Fruit fly (Drosophila melanogaster) whole organism, embryonic: ENCODE results near the gene Sec61alpha.
A peak's percentile ranks its signal among the peaks of the same experiment; 100 is the strongest.

Experiments
- CG10366 ChIP-seq: fragments of 200-800 bp; sonication (Bioruptor generic); IDR thresholded peaks from 2 replicates; pipeline ENCODE4 v1.3.6; 2022; ENCODE audit warnings: missing biosample characterization, missing genetic modification characterization
- CG10462 ChIP-seq: fragments of 200-800 bp; sonication (Bioruptor generic); optimal IDR thresholded peaks from 2 replicates; lab custom pipeline; 2016; ENCODE audit warnings: missing biosample characterization, missing genetic modification characterization
- CG11456 ChIP-seq: fragments of 200-800 bp; sonication (Bioruptor generic); IDR thresholded peaks from 3 replicates; pipeline ENCODE4 v1.3.6; 2022; ENCODE audit warnings: missing biosample characterization, missing genetic modification characterization
- CG12071 ChIP-seq: fragments of 200-800 bp; sonication (Bioruptor generic); optimal IDR thresholded peaks from 3 replicates; lab custom pipeline; 2018; ENCODE audit warnings: missing biosample characterization, mild to moderate bottlenecking, missing genetic modification characterization
- CG14710 ChIP-seq: fragments of 200-800 bp; sonication (Bioruptor generic); optimal IDR thresholded peaks from 3 replicates; lab custom pipeline; 2019; ENCODE audit warnings: missing biosample characterization, mild to moderate bottlenecking, missing genetic modification characterization, moderate library complexity
- CG15011 ChIP-seq: fragments of 200-800 bp; sonication (Bioruptor generic); optimal IDR thresholded peaks from 3 replicates; lab custom pipeline; 2018; ENCODE audit warnings: missing biosample characterization, mild to moderate bottlenecking, missing genetic modification characterization
- CG1647 ChIP-seq: fragments of 200-800 bp; sonication (Bioruptor generic); optimal IDR thresholded peaks from 3 replicates; lab custom pipeline; 2016; ENCODE audit warnings: missing biosample characterization, missing genetic modification characterization
- CG16813 ChIP-seq: fragments of 200-800 bp; sonication (Bioruptor generic); IDR thresholded peaks from 3 replicates; pipeline ENCODE4 v1.3.6; 2022; ENCODE audit warnings: missing biosample characterization, missing genetic modification characterization; ENCODE audit not compliant: partially characterized antibody
- CG2116 ChIP-seq: fragments of 200-800 bp; sonication (Bioruptor generic); optimal IDR thresholded peaks from 3 replicates; lab custom pipeline; 2018; ENCODE audit warnings: missing biosample characterization, mild to moderate bottlenecking, missing genetic modification characterization
- CG2129 ChIP-seq: fragments of 200-800 bp; sonication (Bioruptor generic); IDR thresholded peaks from 2 replicates; pipeline ENCODE4 v1.3.6; 2022; ENCODE audit warnings: missing biosample characterization, missing genetic modification characterization; ENCODE audit not compliant: partially characterized antibody
- CG3065 ChIP-seq: fragments of 200-800 bp; sonication (Bioruptor generic); optimal IDR thresholded peaks from 2 replicates; lab custom pipeline; 2016; ENCODE audit warnings: missing biosample characterization, missing genetic modification characterization
- CG31224 ChIP-seq: fragments of 200-800 bp; sonication (Bioruptor generic); IDR thresholded peaks from 2 replicates; pipeline ENCODE4 v1.3.6; 2022; ENCODE audit warnings: missing biosample characterization, missing genetic modification characterization
- CG31441 ChIP-seq: fragments of 200-800 bp; sonication (Bioruptor generic); IDR thresholded peaks from 2 replicates; pipeline ENCODE4 v1.3.6; 2022; ENCODE audit warnings: missing biosample characterization, missing genetic modification characterization
- CG32767 ChIP-seq: fragments of 200-800 bp; sonication (Bioruptor generic); IDR thresholded peaks from 2 replicates; pipeline ENCODE4 v1.3.6; 2022; ENCODE audit warnings: missing biosample characterization, missing genetic modification characterization
- CG4404 ChIP-seq: fragments of 200-800 bp; sonication (Bioruptor generic); IDR thresholded peaks from 2 replicates; pipeline ENCODE4 v1.3.6; 2022; ENCODE audit warnings: missing biosample characterization, missing genetic modification characterization
- CG4617 ChIP-seq: fragments of 200-800 bp; sonication (Bioruptor generic); optimal IDR thresholded peaks from 3 replicates; lab custom pipeline; 2016; ENCODE audit warnings: missing biosample characterization, missing genetic modification characterization, borderline replicate concordance
- CG5953 ChIP-seq: fragments of 200-800 bp; sonication (Bioruptor generic); IDR thresholded peaks from 2 replicates; pipeline ENCODE4 v1.3.6; 2022; ENCODE audit warnings: missing biosample characterization, missing genetic modification characterization
- CG6654 ChIP-seq: fragments of 200-800 bp; sonication (Bioruptor generic); optimal IDR thresholded peaks from 2 replicates; lab custom pipeline; 2017; ENCODE audit warnings: missing biosample characterization, mild to moderate bottlenecking, missing genetic modification characterization
- CG8281 ChIP-seq: fragments of 200-800 bp; sonication (Bioruptor generic); optimal IDR thresholded peaks from 2 replicates; lab custom pipeline; 2018; ENCODE audit warnings: missing biosample characterization, mild to moderate bottlenecking, missing genetic modification characterization, moderate library complexity
- CG8765 ChIP-seq: fragments of 200-800 bp; sonication (Bioruptor generic); IDR thresholded peaks from 2 replicates; pipeline ENCODE4 v1.3.6; 2022; ENCODE audit warnings: missing biosample characterization, missing genetic modification characterization
- CG8944 ChIP-seq: fragments of 200-800 bp; sonication (Bioruptor generic); optimal IDR thresholded peaks from 3 replicates; lab custom pipeline; 2016; ENCODE audit warnings: missing biosample characterization, missing genetic modification characterization
- Dek ChIP-seq: fragments of 200-800 bp; sonication (Bioruptor generic); optimal IDR thresholded peaks from 3 replicates; lab custom pipeline; 2019; ENCODE audit warnings: missing biosample characterization, mild to moderate bottlenecking, missing genetic modification characterization, moderate library complexity
- Kr ChIP-seq: fragments of 200-800 bp; sonication (Bioruptor generic); optimal IDR thresholded peaks from 2 replicates; lab custom pipeline; 2017; ENCODE audit warnings: missing biosample characterization, mild to moderate bottlenecking, missing genetic modification characterization
- Spps ChIP-seq: fragments of 200-800 bp; sonication (Bioruptor generic); optimal IDR thresholded peaks from 2 replicates; lab custom pipeline; 2018; ENCODE audit warnings: missing biosample characterization, mild to moderate bottlenecking, missing genetic modification characterization
- Ssrp ChIP-seq: fragments of 200-800 bp; sonication (Bioruptor generic); optimal IDR thresholded peaks from 2 replicates; lab custom pipeline; 2018; ENCODE audit warnings: missing biosample characterization, mild to moderate bottlenecking, missing genetic modification characterization, moderate library complexity
- Xrp1 ChIP-seq: fragments of 200-800 bp; sonication (Bioruptor generic); IDR thresholded peaks from 2 replicates; pipeline ENCODE4 v1.3.6; 2022; ENCODE audit warnings: missing biosample characterization, missing genetic modification characterization
- cad ChIP-seq: fragments of >200 bp; optimal IDR thresholded peaks from 2 replicates; lab custom pipeline; 2017; ENCODE audit warnings: missing biosample characterization, missing genetic modification characterization
- chm ChIP-seq: fragments of 200-800 bp; sonication (Bioruptor generic); IDR thresholded peaks from 2 replicates; pipeline ENCODE4 v1.3.6; 2022; ENCODE audit warnings: missing biosample characterization, missing genetic modification characterization
- crol ChIP-seq: fragments of 200-800 bp; sonication (Bioruptor generic); IDR thresholded peaks from 2 replicates; pipeline ENCODE4 v1.3.6; 2022; ENCODE audit warnings: missing biosample characterization, missing genetic modification characterization
- ewg ChIP-seq: fragments of 200-800 bp; sonication (Bioruptor generic); optimal IDR thresholded peaks from 3 replicates; lab custom pipeline; 2017; ENCODE audit warnings: mild to moderate bottlenecking, missing biosample characterization, missing genetic modification reagents, missing genetic modification characterization
- fd3F ChIP-seq: fragments of 200-800 bp; sonication (Bioruptor generic); optimal IDR thresholded peaks from 2 replicates; lab custom pipeline; 2018; ENCODE audit warnings: missing biosample characterization, mild to moderate bottlenecking, missing genetic modification characterization, moderate library complexity
- fru ChIP-seq: fragments of >200 bp; optimal IDR thresholded peaks from 2 replicates; lab custom pipeline; 2017
- gcm2 ChIP-seq: fragments of 200-800 bp; sonication (Bioruptor generic); optimal IDR thresholded peaks from 2 replicates; lab custom pipeline; 2016; ENCODE audit warnings: missing biosample characterization, missing genetic modification characterization
- gro ChIP-seq: fragments of 200-800 bp; sonication (Bioruptor generic); optimal IDR thresholded peaks from 2 replicates; lab custom pipeline; 2016; ENCODE audit warnings: missing biosample characterization, missing genetic modification characterization
- her ChIP-seq: fragments of 200-800 bp; sonication (Bioruptor generic); optimal IDR thresholded peaks from 2 replicates; lab custom pipeline; 2016; ENCODE audit warnings: missing biosample characterization, missing genetic modification characterization
- hkb ChIP-seq, 2 experiments: fragments of 200-800 bp in 1 of 2; fragments of >200 bp in 1 of 2; sonication (Bioruptor generic) in 1 of 2; IDR thresholded peaks in 1 of 2; optimal IDR thresholded peaks in 1 of 2; 2 replicates each; pipeline versions ENCODE4 v1.3.6 to Lab custom; 2017 to 2022; ENCODE audit warnings: missing biosample characterization in 1 of 2, missing genetic modification characterization in 1 of 2
- kay ChIP-seq: fragments of 200-800 bp; sonication (Bioruptor generic); optimal IDR thresholded peaks from 2 replicates; lab custom pipeline; 2016; ENCODE audit warnings: missing biosample characterization, missing genetic modification characterization
- klu ChIP-seq: fragments of 200-800 bp; sonication (Bioruptor generic); IDR thresholded peaks from 2 replicates; pipeline ENCODE4 v1.3.6; 2022; ENCODE audit warnings: missing biosample characterization, missing genetic modification characterization
- nau ChIP-seq: fragments of 200-800 bp; sonication (Bioruptor generic); optimal IDR thresholded peaks from 3 replicates; lab custom pipeline; 2017; ENCODE audit warnings: missing biosample characterization, mild to moderate bottlenecking, missing genetic modification characterization, missing genetic modification reagents
- p53 ChIP-seq: fragments of 200-800 bp; sonication (Bioruptor generic); optimal IDR thresholded peaks from 2 replicates; lab custom pipeline; 2016; ENCODE audit warnings: missing biosample characterization, missing genetic modification characterization
- pfk ChIP-seq: fragments of 200-800 bp; sonication (Bioruptor generic); optimal IDR thresholded peaks from 2 replicates; lab custom pipeline; 2018; ENCODE audit warnings: missing biosample characterization, mild to moderate bottlenecking, missing genetic modification characterization, moderate library complexity
- prd ChIP-seq, 3 experiments: fragments of >200 bp in 2 of 3; fragments of 200-800 bp in 1 of 3; sonication (Bioruptor generic) in 1 of 3; optimal IDR thresholded peaks in 2 of 3; IDR thresholded peaks in 1 of 3; 2 replicates in 2 of 3; 3 replicates in 1 of 3; pipeline versions ENCODE4 v1.3.6 to Lab custom; 2017 to 2022; ENCODE audit warnings: missing biosample characterization in 1 of 3, missing genetic modification characterization in 1 of 3
- pzg ChIP-seq: fragments of 200-800 bp; sonication (Bioruptor generic); optimal IDR thresholded peaks from 3 replicates; lab custom pipeline; 2018; ENCODE audit warnings: missing biosample characterization, mild to moderate bottlenecking, missing genetic modification characterization, moderate library complexity
- run ChIP-seq: fragments of 200-800 bp; sonication (Bioruptor generic); optimal IDR thresholded peaks from 3 replicates; lab custom pipeline; 2018; ENCODE audit warnings: missing biosample characterization, mild to moderate bottlenecking, missing genetic modification characterization
- slbo ChIP-seq: fragments of 200-800 bp; sonication (Bioruptor generic); IDR thresholded peaks from 2 replicates; pipeline ENCODE4 v1.3.6; 2022; ENCODE audit warnings: missing biosample characterization, missing genetic modification characterization
- sr ChIP-seq: fragments of 200-800 bp; sonication (Bioruptor generic); IDR thresholded peaks from 3 replicates; pipeline ENCODE4 v1.3.6; 2022; ENCODE audit warnings: missing biosample characterization, missing genetic modification characterization
- yki ChIP-seq: fragments of >200 bp; optimal IDR thresholded peaks from 3 replicates; lab custom pipeline; 2018
- zfh1 ChIP-seq: fragments of 200-800 bp; sonication (Bioruptor generic); IDR thresholded peaks from 3 replicates; pipeline ENCODE4 v1.3.6; 2022; ENCODE audit warnings: missing biosample characterization, missing genetic modification characterization

Gene Sec61alpha

DNA sequence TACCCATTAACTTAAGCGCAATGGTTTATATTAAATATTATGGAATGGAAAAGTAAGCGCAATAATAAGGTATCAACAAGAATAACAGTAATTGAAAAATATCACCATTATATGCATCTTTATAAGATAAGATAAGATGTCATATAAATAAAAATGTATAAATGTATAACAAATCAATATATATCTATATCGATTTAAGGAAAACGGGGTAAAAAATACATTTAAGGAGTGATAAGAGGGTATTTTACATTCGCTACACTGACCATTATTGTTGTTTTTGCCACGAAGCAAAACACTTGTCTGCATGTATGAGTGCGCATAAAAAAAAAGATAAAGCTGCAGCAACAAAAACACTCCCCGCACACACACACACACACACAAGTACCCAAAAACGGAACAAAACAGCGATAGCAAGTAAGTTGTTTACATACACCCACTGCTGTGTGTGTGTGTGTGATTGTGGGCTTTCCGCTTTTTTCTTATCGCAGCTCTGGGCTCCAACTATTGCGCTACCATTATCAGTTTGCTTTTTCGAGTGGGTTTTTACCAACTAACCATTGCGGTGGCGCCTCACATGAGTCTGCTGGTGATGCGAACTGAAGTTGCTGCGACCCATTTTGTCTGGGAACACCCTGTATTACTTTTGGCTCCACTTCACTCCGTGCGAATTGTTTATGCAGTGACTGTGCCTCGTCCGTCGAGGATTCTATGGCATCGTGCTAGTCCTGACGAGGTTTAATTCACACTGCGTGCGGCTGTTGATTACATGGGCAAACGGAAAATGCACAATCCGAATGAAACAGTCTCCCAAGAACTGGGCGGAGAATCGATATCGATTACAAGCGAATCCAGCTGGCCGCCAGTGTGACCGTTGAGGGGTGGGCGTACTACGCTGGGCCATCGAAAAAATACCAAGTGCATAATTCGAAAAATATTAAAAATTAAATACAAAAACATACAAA lies 7.0 kb downstream of the Sec61alpha start, which contains the start of gene mmy (continued):
- TF ChIP-seq crol (GFP tag; lab: Robert Waterston, UW), result no peak
- TF ChIP-seq gcm2 (GFP tag; lab: Kevin White, UChicago), result no peak
- TF ChIP-seq CG12071 (GFP tag; lab: Kevin White, UChicago), result no peak
- no peak for TF ChIP-seq pfk
- TF ChIP-seq slbo, result peak; percentile 21; the same call in 1 of the 2 replicates
- no peak for TF ChIP-seq yki (lab: Kevin White, UChicago)
- peak; percentile 36 for TF ChIP-seq CG3065 (GFP tag; lab: Kevin White, UChicago)
- TF ChIP-seq fd3F (GFP tag; lab: Kevin White, UChicago), result no peak
- TF ChIP-seq p53, result no peak
- peak; percentile 72 for TF ChIP-seq chm (GFP tag; lab: Robert Waterston, UW)
- peak; percentile 66 for TF ChIP-seq CG31441 (GFP tag; lab: Robert Waterston, UW)
- TF ChIP-seq CG6654 (GFP tag; lab: Kevin White, UChicago), result peak; percentile 3
- TF ChIP-seq CG10366 (GFP tag; lab: Robert Waterston, UW), result peak; percentile 56; the same call in 1 of the 2 replicates
- peak; percentile 33 for TF ChIP-seq CG14710
- 0 out of 2 replicates have a peak, but pooled peaks have one; percentile 9 for TF ChIP-seq CG32767 (GFP tag; lab: Robert Waterston, UW)
- TF ChIP-seq Dek, result peak; percentile 56
- no peak for TF ChIP-seq zfh1 (GFP tag; lab: Robert Waterston, UW)
- no peak for TF ChIP-seq hkb (optimal IDR thresholded peaks at IDR 0.05; lab: Kevin White, UChicago)
- peak; percentile 63 for TF ChIP-seq hkb (GFP tag; IDR thresholded peaks at IDR 0.05; lab: Robert Waterston, UW)
- TF ChIP-seq Xrp1 (GFP tag; lab: Robert Waterston, UW), result peak; percentile 45; the same call in 1 of the 2 replicates
- TF ChIP-seq CG16813, result peak; percentile 30; the same call in 1 of the 3 replicates
- no peak; the same call in 1 of the 2 replicates for TF ChIP-seq CG8765 (GFP tag; lab: Robert Waterston, UW)
- peak; percentile 78 for TF ChIP-seq pzg
- TF ChIP-seq CG8944 (GFP tag; lab: Kevin White, UChicago), result peak; percentile 19
- no peak for TF ChIP-seq fru (lab: Kevin White, UChicago)
- peak; percentile 85 for TF ChIP-seq CG4617 (GFP tag; lab: Kevin White, UChicago)
- TF ChIP-seq CG1647 (GFP tag; lab: Kevin White, UChicago), result no peak
- no peak for TF ChIP-seq prd (optimal IDR thresholded peaks at IDR 0.05; lab: Kevin White, UChicago)
- peak; percentile 26; the same call in 1 of the 3 replicates for TF ChIP-seq prd (GFP tag; IDR thresholded peaks at IDR 0.05; lab: Robert Waterston, UW)
- no peak for TF ChIP-seq CG8281 (tag; lab: Kevin White, UChicago)
- peak; percentile 38 for TF ChIP-seq CG2116
- no peak; the same call in 1 of the 2 replicates for TF ChIP-seq CG2129
- no peak for TF ChIP-seq kay (GFP tag; lab: Kevin White, UChicago)
- peak; percentile 61 for TF ChIP-seq Ssrp (tag; lab: Kevin White, UChicago)
- TF ChIP-seq CG4404, result no peak
- peak; percentile 37 for TF ChIP-seq her (GFP tag; lab: Kevin White, UChicago)
- TF ChIP-seq cad (GFP tag; lab: Kevin White, UChicago), result no peak
- TF ChIP-seq ewg, result peak; percentile 21
- peak; percentile 46 for TF ChIP-seq nau (GFP tag; lab: Kevin White, UChicago)
- peak; percentile 54; the same call in 2 of the 3 replicates for TF ChIP-seq sr
- TF ChIP-seq CG31224, result no peak
- no peak for TF ChIP-seq Kr (GFP tag; lab: Kevin White, UChicago)
- TF ChIP-seq CG5953 (GFP tag; lab: Robert Waterston, UW), result no peak
- TF ChIP-seq gro (GFP tag; lab: Kevin White, UChicago), result peak; percentile 64
- TF ChIP-seq CG15011, result peak; percentile 6
- TF ChIP-seq CG10462 (GFP tag; lab: Kevin White, UChicago), result no peak
- TF ChIP-seq run (tag; lab: Kevin White, UChicago), result peak; percentile 11
- no peak for TF ChIP-seq CG11456 (GFP tag; lab: Robert Waterston, UW)
- TF ChIP-seq klu (GFP tag; lab: Robert Waterston, UW), result 0 out of 2 replicates have a peak, but pooled peaks have one; percentile 26
- no peak for TF ChIP-seq Spps (tag; lab: Kevin White, UChicago)
